Worm (Caenorhabditis elegans): ENCODE measurements around the gene Y22D7AR.2.

Y22D7AR.2 gene

DNA sequence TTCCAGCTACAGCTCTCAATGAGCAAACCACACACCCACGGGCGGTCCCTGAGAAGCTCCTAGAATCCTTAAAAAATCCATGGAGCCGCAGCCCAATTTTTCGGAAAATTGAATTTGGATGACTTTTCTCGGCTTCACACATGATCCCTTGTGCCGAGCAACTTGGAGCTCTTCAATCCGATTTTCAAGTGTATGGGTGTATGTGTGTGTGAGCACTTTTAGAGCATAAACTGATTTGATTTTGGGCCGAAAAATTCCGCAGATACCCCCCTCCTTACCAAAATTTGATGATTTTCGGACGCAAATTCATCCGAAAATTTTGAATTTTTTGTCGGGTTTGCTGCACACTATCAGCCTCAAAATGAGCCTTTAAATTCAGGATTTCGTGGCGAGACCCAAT, 26.1 kb downstream of the Y22D7AR.2 start:
- TF ChIP-seq lin-15B (tag; optimal IDR thresholded peaks at IDR 0.05) (no peak), fkh-10 (GFP tag; optimal IDR thresholded peaks at IDR 0.05) (peak; percentile 87), alr-1 (tag; optimal IDR thresholded peaks at IDR 0.05; ENCODE audit: borderline replicate concordance) (no peak), F16B12.6 (tag; optimal IDR thresholded peaks at IDR 0.05) (no peak), lin-14 (GFP tag; optimal IDR thresholded peaks at IDR 0.05) (peak; percentile 62), nhr-71 (tag; optimal IDR thresholded peaks at IDR 0.05) (peak; percentile 3)

DNA sequence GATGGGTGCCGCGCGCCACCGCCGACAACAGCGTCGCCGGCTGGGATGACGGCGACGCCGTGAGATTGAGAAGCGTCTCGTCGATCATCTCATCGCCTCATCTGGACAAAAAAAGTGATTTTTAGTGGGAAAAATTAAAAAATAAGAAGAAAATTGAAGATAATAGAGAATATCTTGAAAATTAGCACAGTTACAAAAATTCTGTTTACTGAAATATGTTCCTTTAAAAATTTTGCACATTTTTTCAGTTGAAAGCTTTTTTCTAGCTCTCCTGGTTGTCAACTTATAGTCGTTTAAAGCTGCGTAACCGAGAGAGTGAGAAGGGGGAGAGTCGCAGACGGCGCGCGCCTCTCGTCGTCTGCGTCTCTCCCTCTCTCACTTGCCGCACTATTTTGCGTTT, 27.3 kb downstream of the Y22D7AR.2 start, which contains the start of gene ser-4:
Gene ser-4, minus strand, starts transcription at position 101 of the 400 bp plus-strand sequence.
- TF ChIP-seq efl-1 (optimal IDR thresholded peaks at IDR 0.05) (no peak), efl-1 (GFP tag; optimal IDR thresholded peaks at IDR 0.05 in 1 of 2) (no peak), ceh-82 (tag; optimal IDR thresholded peaks at IDR 0.05) (no peak), unc-86 (tag; optimal IDR thresholded peaks at IDR 0.05) (no peak), fkh-10 (GFP tag; optimal IDR thresholded peaks at IDR 0.05) (no peak), Y116A8C.19 (tag; optimal IDR thresholded peaks at IDR 0.05; ENCODE audit: borderline replicate concordance) (no peak), snu-23 (GFP tag; optimal IDR thresholded peaks at IDR 0.05) (no peak), lin-39 (tag; optimal IDR thresholded peaks at IDR 0.05) (no peak), nhr-84 (tag; optimal IDR thresholded peaks at IDR 0.05) (no peak), nhr-85 (tag) (no peak), mep-1 (tag; optimal IDR thresholded peaks at IDR 0.05) (no peak), unc-98 (GFP tag; IDR thresholded peaks at IDR 0.05) (no peak), dsc-1 (tag; optimal IDR thresholded peaks at IDR 0.05) (no peak), unc-130 (tag; optimal IDR thresholded peaks at IDR 0.05) (no peak), dpl-1 (GFP tag; optimal IDR thresholded peaks at IDR 0.05) (no peak), fkh-8 (tag; optimal IDR thresholded peaks at IDR 0.05) (no peak), nhr-71 (tag; optimal IDR thresholded peaks at IDR 0.05) (no peak), vab-15 (tag; optimal IDR thresholded peaks at IDR 0.05) (no peak), elt-3 (tag; optimal IDR thresholded peaks at IDR 0.05) (no peak), mdl-1 (tag; optimal IDR thresholded peaks at IDR 0.05) (no peak)

DNA sequence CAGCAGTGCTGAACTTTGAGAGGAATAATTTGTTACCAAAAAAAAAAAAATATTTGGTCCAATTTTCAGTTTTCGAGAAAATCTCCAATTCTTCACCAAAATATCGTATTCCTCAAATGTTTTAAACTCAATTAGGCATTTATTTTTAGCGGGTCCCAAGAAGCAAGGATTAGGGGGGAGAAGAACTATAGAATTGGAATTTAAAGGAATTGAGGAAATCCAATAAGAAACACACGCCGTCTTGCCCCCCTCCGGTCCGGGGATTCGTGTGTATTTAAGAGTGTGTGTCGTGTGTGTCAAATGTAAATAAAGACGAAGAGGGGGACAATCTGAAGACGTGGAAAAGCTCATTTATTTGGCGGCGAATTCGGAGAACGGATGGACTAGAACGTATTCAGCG, 27.7 kb downstream of the Y22D7AR.2 start:
- TF ChIP-seq fkh-10 (GFP tag; optimal IDR thresholded peaks at IDR 0.05) (peak; percentile 47), tbx-2 (tag; optimal IDR thresholded peaks at IDR 0.05) (no peak), lin-14 (GFP tag; optimal IDR thresholded peaks at IDR 0.05) (peak; percentile 20)

DNA sequence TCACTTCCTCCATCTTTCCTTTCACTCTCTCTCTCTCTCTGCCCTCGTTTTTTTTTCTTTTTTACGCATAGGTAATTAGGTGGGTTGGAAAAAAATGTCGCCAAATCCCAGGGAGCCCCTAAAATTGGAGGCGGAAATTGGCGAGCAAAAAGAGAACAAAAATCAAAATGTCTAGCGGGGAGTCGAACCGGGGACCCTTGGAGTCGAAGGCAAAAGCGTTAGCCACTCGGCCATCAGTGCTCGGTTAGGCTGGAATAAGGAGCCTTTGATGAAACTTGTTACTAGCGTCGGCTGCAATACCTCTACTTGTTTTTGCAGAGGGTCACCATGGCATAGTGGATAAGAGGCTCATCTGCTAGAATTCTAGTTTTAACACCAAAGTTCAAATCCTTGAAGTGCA, 37.3 kb downstream of the Y22D7AR.2 start:
- no peak for TF ChIP-seq elt-2 (tag; optimal IDR thresholded peaks at IDR 0.05)
- no peak for TF ChIP-seq pqm-1 (tag; optimal IDR thresholded peaks at IDR 0.05)
- TF ChIP-seq swsn-7 (tag; optimal IDR thresholded peaks at IDR 0.05) = no peak
- TF ChIP-seq ztf-11 (tag; optimal IDR thresholded peaks at IDR 0.05) = no peak
- TF ChIP-seq zag-1 (tag; optimal IDR thresholded peaks at IDR 0.05) = no peak
- TF ChIP-seq nhr-71 (tag; optimal IDR thresholded peaks at IDR 0.05) = peak; percentile 2
- no peak for TF ChIP-seq xbp-1 (tag; optimal IDR thresholded peaks at IDR 0.05)
- no peak for TF ChIP-seq skn-1 (tag; optimal IDR thresholded peaks at IDR 0.05)
- TF ChIP-seq ceh-8 (GFP tag; optimal IDR thresholded peaks at IDR 0.05) = no peak
- TF ChIP-seq nhr-76 (tag; optimal IDR thresholded peaks at IDR 0.05) = no peak
- no peak for TF ChIP-seq sptf-1 (tag; optimal IDR thresholded peaks at IDR 0.05)
- TF ChIP-seq dpl-1 (GFP tag; optimal IDR thresholded peaks at IDR 0.05) = peak in 1 of 3 experiments; percentile 1
- TF ChIP-seq aha-1 (tag; optimal IDR thresholded peaks at IDR 0.05) = no peak
- peak; percentile 57 for TF ChIP-seq lin-14 (GFP tag; optimal IDR thresholded peaks at IDR 0.05)
- no peak for TF ChIP-seq fos-1 (tag; optimal IDR thresholded peaks at IDR 0.05)
- no peak for TF ChIP-seq tlp-1 (tag; optimal IDR thresholded peaks at IDR 0.05)
- no peak for TF ChIP-seq C16A3.4 (tag; optimal IDR thresholded peaks at IDR 0.05)
- TF ChIP-seq nhr-77 (tag; optimal IDR thresholded peaks at IDR 0.05) = no peak
- peak; percentile 9 for TF ChIP-seq fkh-8 (tag; optimal IDR thresholded peaks at IDR 0.05)
- no peak for TF ChIP-seq lin-35 (GFP tag; optimal IDR thresholded peaks at IDR 0.05)
- no peak for TF ChIP-seq zip-4 (GFP tag; optimal IDR thresholded peaks at IDR 0.05)
- TF ChIP-seq lin-15B (tag; optimal IDR thresholded peaks at IDR 0.05) = no peak
- no peak for TF ChIP-seq mep-1 (tag; optimal IDR thresholded peaks at IDR 0.05)
- TF ChIP-seq nhr-90 (tag; optimal IDR thresholded peaks at IDR 0.05; ENCODE audit: poor library complexity) = no peak
- TF ChIP-seq sox-4 (tag; optimal IDR thresholded peaks at IDR 0.05) = no peak
- no peak for TF ChIP-seq unc-130 (tag; optimal IDR thresholded peaks at IDR 0.05)
- TF ChIP-seq nhr-85 (tag) = no peak
- no peak for TF ChIP-seq unc-86 (tag; optimal IDR thresholded peaks at IDR 0.05)
- TF ChIP-seq C34B4.2 (tag; optimal IDR thresholded peaks at IDR 0.05) = no peak
- TF ChIP-seq nhr-19 (GFP tag; conservative IDR thresholded peaks at IDR 0.05) = no peak
- TF ChIP-seq fkh-10 (GFP tag; optimal IDR thresholded peaks at IDR 0.05) = no peak
- TF ChIP-seq hlh-4 (tag; optimal IDR thresholded peaks at IDR 0.05) = no peak

Data from whole organism, L1 larva.